Worm (Caenorhabditis elegans): ENCODE results near the gene B0244.4.
A peak's percentile ranks its signal among the peaks of the same experiment; 100 is the strongest.

Gene B0244.4

ce11 chrIII:5727827-5728226 lies 19.5 kb upstream of the B0244.4 start, which contains the start of gene egg-1:
egg-1 (plus strand) TSS chrIII:5728180.
- TF ChIP-seq Y22D7AL.16 (tag; optimal IDR thresholded peaks at IDR 0.05) (no peak), ceh-2 (tag; optimal IDR thresholded peaks at IDR 0.05) (no peak), C38D4.7 (GFP tag; optimal IDR thresholded peaks at IDR 0.05) (no peak), pax-1 (tag; optimal IDR thresholded peaks at IDR 0.05) (no peak), sox-4 (tag; optimal IDR thresholded peaks at IDR 0.05) (no peak), gmeb-2 (tag; optimal IDR thresholded peaks at IDR 0.05) (no peak), ceh-9 (tag; optimal IDR thresholded peaks at IDR 0.05) (no peak), tbx-7 (tag; optimal IDR thresholded peaks at IDR 0.05) (no peak), unc-55 (GFP tag; optimal IDR thresholded peaks at IDR 0.05) (no peak), ceh-31 (tag; optimal IDR thresholded peaks at IDR 0.05) (no peak)

- TF ChIP-seq ceh-31 (tag; optimal IDR thresholded peaks at IDR 0.05) (no peak), elt-2 (tag; optimal IDR thresholded peaks at IDR 0.05) (no peak), nhr-11 (tag; optimal IDR thresholded peaks at IDR 0.05) (no peak), K02D7.2 (tag; optimal IDR thresholded peaks at IDR 0.05) (no peak), pax-1 (tag; optimal IDR thresholded peaks at IDR 0.05) (no peak), nhr-232 (tag; optimal IDR thresholded peaks at IDR 0.05) (no peak), ceh-22 (tag; optimal IDR thresholded peaks at IDR 0.05) (no peak), F13H6.1 (tag; optimal IDR thresholded peaks at IDR 0.05) (no peak), ets-4 (tag; optimal IDR thresholded peaks at IDR 0.05) (no peak), ceh-2 (tag; optimal IDR thresholded peaks at IDR 0.05) (no peak), lim-6 (tag; optimal IDR thresholded peaks at IDR 0.05) (no peak), unc-42 (tag; optimal IDR thresholded peaks at IDR 0.05) (no peak), madf-2 (tag; optimal IDR thresholded peaks at IDR 0.05) (no peak), ceh-48 (tag; optimal IDR thresholded peaks at IDR 0.05) (no peak), T23F11.4 (GFP tag; optimal IDR thresholded peaks at IDR 0.05) (no peak), ceh-19 (GFP tag; optimal IDR thresholded peaks at IDR 0.05) (no peak)
Observed at ce11 chrIII:5729367-5729766, 17.9 kb upstream of the B0244.4 start.

ce11 chrIII:5730041-5730440 lies 17.2 kb upstream of the B0244.4 start:
- TF ChIP-seq unc-42 (tag; optimal IDR thresholded peaks at IDR 0.05) (no peak), K09A11.1 (tag; optimal IDR thresholded peaks at IDR 0.05; ENCODE audit: insufficient read depth) (no peak), nhr-11 (tag; optimal IDR thresholded peaks at IDR 0.05) (no peak), ceh-31 (tag; optimal IDR thresholded peaks at IDR 0.05) (no peak), madf-2 (tag; optimal IDR thresholded peaks at IDR 0.05) (no peak), pat-9 (tag; optimal IDR thresholded peaks at IDR 0.05) (no peak), hlh-13 (GFP tag; optimal IDR thresholded peaks at IDR 0.05) (no peak), sox-4 (tag; optimal IDR thresholded peaks at IDR 0.05) (no peak), unc-55 (GFP tag; optimal IDR thresholded peaks at IDR 0.05) (no peak), rnt-1 (tag; optimal IDR thresholded peaks at IDR 0.05) (no peak), syd-9 (tag; optimal IDR thresholded peaks at IDR 0.05) (no peak), T23F11.4 (GFP tag; optimal IDR thresholded peaks at IDR 0.05) (no peak), che-1 (tag; optimal IDR thresholded peaks at IDR 0.05) (no peak), ceh-22 (tag; optimal IDR thresholded peaks at IDR 0.05) (no peak), dmd-4 (tag; optimal IDR thresholded peaks at IDR 0.05; ENCODE audit: borderline replicate concordance) (no peak), ceh-48 (tag; optimal IDR thresholded peaks at IDR 0.05) (no peak), hlh-15 (tag; optimal IDR thresholded peaks at IDR 0.05) (no peak), hlh-30 (tag; optimal IDR thresholded peaks at IDR 0.05; ENCODE audit: insufficient read depth) (no peak)

- peak; percentile 65 for TF ChIP-seq elt-2 (tag; optimal IDR thresholded peaks at IDR 0.05)
- TF ChIP-seq tbx-7 (tag; optimal IDR thresholded peaks at IDR 0.05) = no peak
Observed at ce11 chrIII:5730980-5731636, 16.2 kb upstream of the B0244.4 start, which contains the start of the genes B0244.9 and B0244.7. B0244.9 (minus strand) TSS chrIII:5731030. B0244.7 (plus strand) TSS chrIII:5731501.

- TF ChIP-seq syd-9 (tag; optimal IDR thresholded peaks at IDR 0.05) = no peak
- TF ChIP-seq pag-3 (tag; optimal IDR thresholded peaks at IDR 0.05; ENCODE audit: borderline replicate concordance) = no peak
- TF ChIP-seq lim-6 (tag; optimal IDR thresholded peaks at IDR 0.05) = no peak
- no peak for TF ChIP-seq ceh-2 (tag; optimal IDR thresholded peaks at IDR 0.05)
- peak; percentile 30 for TF ChIP-seq elt-2 (tag; optimal IDR thresholded peaks at IDR 0.05)
Observed at ce11 chrIII:5732925-5733324, 14.4 kb upstream of the B0244.4 start, which contains the start of gene B0244.17. B0244.17 (plus strand) TSS chrIII:5733225.

All from whole organism, late embryonic.